Fruit fly (Drosophila melanogaster) whole organism, embryonic: ENCODE measurements around the gene CG9586.

Experiments used
- CG10366 ChIP-seq: fragments of 200-800 bp; sonication (Bioruptor generic); IDR thresholded peaks from 2 replicates; pipeline ENCODE4 v1.3.6; 2022; ENCODE audit warnings: missing biosample characterization, missing genetic modification characterization
- CG10654 ChIP-seq: fragments of 200-800 bp; sonication (Bioruptor generic); optimal IDR thresholded peaks from 2 replicates; lab custom pipeline; 2016; ENCODE audit warnings: missing biosample characterization, missing genetic modification characterization
- CG11093 ChIP-seq: fragments of 200-800 bp; sonication (Bioruptor generic); IDR thresholded peaks from 3 replicates; pipeline ENCODE4 v1.3.6; 2022; ENCODE audit warnings: missing biosample characterization, missing genetic modification characterization
- CG13296 ChIP-seq: fragments of 200-800 bp; sonication (Bioruptor generic); optimal IDR thresholded peaks from 3 replicates; lab custom pipeline; 2018; ENCODE audit warnings: missing biosample characterization, mild to moderate bottlenecking, missing genetic modification characterization
- CG13624 ChIP-seq: fragments of 200-800 bp; sonication (Bioruptor generic); optimal IDR thresholded peaks from 2 replicates; lab custom pipeline; 2016; ENCODE audit warnings: missing biosample characterization, missing genetic modification characterization
- CG14014 ChIP-seq: fragments of 200-800 bp; sonication (Bioruptor generic); IDR thresholded peaks from 2 replicates; pipeline ENCODE4 v1.3.6; 2022; ENCODE audit warnings: missing biosample characterization, missing genetic modification characterization
- CG15073 ChIP-seq: fragments of 200-800 bp; sonication (Bioruptor generic); optimal IDR thresholded peaks from 2 replicates; lab custom pipeline; 2016; ENCODE audit warnings: missing biosample characterization, missing genetic modification characterization
- CG16779 ChIP-seq: fragments of 200-800 bp; sonication (Bioruptor generic); IDR thresholded peaks from 2 replicates; pipeline ENCODE4 v1.3.6; 2022; ENCODE audit warnings: missing biosample characterization, missing genetic modification characterization
- CG2116 ChIP-seq: fragments of 200-800 bp; sonication (Bioruptor generic); optimal IDR thresholded peaks from 3 replicates; lab custom pipeline; 2018; ENCODE audit warnings: missing biosample characterization, mild to moderate bottlenecking, missing genetic modification characterization
- CG2129 ChIP-seq: fragments of 200-800 bp; sonication (Bioruptor generic); IDR thresholded peaks from 2 replicates; pipeline ENCODE4 v1.3.6; 2022; ENCODE audit warnings: missing biosample characterization, missing genetic modification characterization; ENCODE audit not compliant: partially characterized antibody
- CG2712 ChIP-seq: fragments of 200-800 bp; optimal IDR thresholded peaks from 3 replicates; lab custom pipeline; 2019; ENCODE audit warnings: missing biosample characterization, mild to moderate bottlenecking, missing genetic modification characterization, moderate library complexity
- CG3065 ChIP-seq: fragments of 200-800 bp; sonication (Bioruptor generic); optimal IDR thresholded peaks from 2 replicates; lab custom pipeline; 2016; ENCODE audit warnings: missing biosample characterization, missing genetic modification characterization
- CG34376 ChIP-seq: fragments of 200-800 bp; sonication (Bioruptor generic); optimal IDR thresholded peaks from 2 replicates; lab custom pipeline; 2018; ENCODE audit warnings: missing biosample characterization, mild to moderate bottlenecking, missing genetic modification characterization
- CG3726 ChIP-seq: fragments of 200-800 bp; sonication (Bioruptor generic); IDR thresholded peaks from 3 replicates; pipeline ENCODE4, ENCODE4 v1.3.6; 2022; ENCODE audit warnings: missing biosample characterization, missing genetic modification characterization
- CG4282 ChIP-seq: fragments of 200-800 bp; sonication (Bioruptor generic); optimal IDR thresholded peaks from 2 replicates; lab custom pipeline; 2016; ENCODE audit warnings: missing biosample characterization, missing genetic modification characterization
- CG4730 ChIP-seq: fragments of 200-800 bp; sonication (Bioruptor generic); IDR thresholded peaks from 2 replicates; pipeline ENCODE4 v1.3.6; 2022; ENCODE audit warnings: missing biosample characterization, missing genetic modification characterization
- CG6689 ChIP-seq: fragments of 200-800 bp; sonication (Bioruptor generic); IDR thresholded peaks from 2 replicates; pipeline ENCODE4 v1.3.6; 2022; ENCODE audit warnings: missing biosample characterization, missing genetic modification characterization
- CG6765 ChIP-seq: fragments of 200-800 bp; sonication (Bioruptor generic); optimal IDR thresholded peaks from 3 replicates; lab custom pipeline; 2017; ENCODE audit warnings: missing biosample characterization, mild to moderate bottlenecking, missing genetic modification characterization
- CG7357 ChIP-seq: fragments of 200-800 bp; sonication (Bioruptor generic); IDR thresholded peaks from 3 replicates; pipeline ENCODE4 v1.3.6; 2022; ENCODE audit warnings: missing biosample characterization, missing genetic modification characterization
- CG7987 ChIP-seq: fragments of 200-800 bp; sonication (Bioruptor generic); optimal IDR thresholded peaks from 2 replicates; lab custom pipeline; 2018; ENCODE audit warnings: missing biosample characterization, mild to moderate bottlenecking, missing genetic modification characterization, moderate library complexity
- CTCF ChIP-seq: fragments of 200-800 bp; sonication (Bioruptor generic); optimal IDR thresholded peaks from 2 replicates; lab custom pipeline; 2017; ENCODE audit warnings: missing biosample characterization, mild to moderate bottlenecking, missing genetic modification characterization, moderate library complexity
- CoRest ChIP-seq: fragments of 200-800 bp; sonication (Bioruptor generic); optimal IDR thresholded peaks from 3 replicates; lab custom pipeline; 2018; ENCODE audit warnings: missing biosample characterization, mild to moderate bottlenecking, missing genetic modification characterization, moderate library complexity
- D19A ChIP-seq: fragments of 200-800 bp; optimal IDR thresholded peaks from 3 replicates; lab custom pipeline; 2019; ENCODE audit warnings: missing biosample characterization, mild to moderate bottlenecking, missing genetic modification characterization, moderate library complexity
- Dad ChIP-seq: fragments of 200-800 bp; sonication (Bioruptor generic); optimal IDR thresholded peaks from 3 replicates; lab custom pipeline; 2016; ENCODE audit warnings: missing biosample characterization, missing genetic modification characterization
- Dek ChIP-seq: fragments of 200-800 bp; sonication (Bioruptor generic); optimal IDR thresholded peaks from 3 replicates; lab custom pipeline; 2019; ENCODE audit warnings: missing biosample characterization, mild to moderate bottlenecking, missing genetic modification characterization, moderate library complexity
- Gsc ChIP-seq: fragments of 200-800 bp; sonication (Bioruptor generic); IDR thresholded peaks from 2 replicates; pipeline ENCODE4 v1.3.6; 2022; ENCODE audit warnings: missing biosample characterization, missing genetic modification characterization
- Mad ChIP-seq: fragments of 200-800 bp; sonication (Bioruptor generic); optimal IDR thresholded peaks from 2 replicates; lab custom pipeline; 2016; ENCODE audit warnings: missing biosample characterization, missing genetic modification characterization
- Med ChIP-seq: fragments of 200-800 bp; sonication (Bioruptor generic); peaks from one replicate; lab custom pipeline; 2016; ENCODE audit warnings: missing biosample characterization, missing genetic modification characterization, mild to moderate bottlenecking, inconsistent platforms, moderate library complexity
- NfI ChIP-seq: fragments of 200-800 bp; sonication (Bioruptor generic); optimal IDR thresholded peaks from 3 replicates; lab custom pipeline; 2018; ENCODE audit warnings: missing biosample characterization, mild to moderate bottlenecking, missing genetic modification characterization, moderate library complexity
- PHDP ChIP-seq: fragments of 200-800 bp; sonication (Bioruptor generic); optimal IDR thresholded peaks from 3 replicates; lab custom pipeline; 2018; ENCODE audit warnings: missing biosample characterization, mild to moderate bottlenecking, missing genetic modification characterization, moderate library complexity
- Pdp1 ChIP-seq, 2 experiments: fragments of 200-800 bp; sonication (Bioruptor generic); optimal IDR thresholded peaks; 3 replicates each; lab custom pipeline; 2016; ENCODE audit warnings: missing biosample characterization in 2 of 2, missing genetic modification characterization in 2 of 2, mild to moderate bottlenecking in 1 of 2, moderate library complexity in 1 of 2
- Xbp1 ChIP-seq: fragments of 200-800 bp; sonication (Bioruptor generic); optimal IDR thresholded peaks from 3 replicates; lab custom pipeline; 2016; ENCODE audit warnings: missing biosample characterization, mild to moderate bottlenecking, missing genetic modification characterization
- aop ChIP-seq: fragments of 200-800 bp; sonication (Bioruptor generic); IDR thresholded peaks from 2 replicates; pipeline ENCODE4 v1.3.6; 2022; ENCODE audit warnings: missing biosample characterization, missing genetic modification characterization
- dmrt99B ChIP-seq: fragments of 200-800 bp; sonication (Bioruptor generic); optimal IDR thresholded peaks from 2 replicates; lab custom pipeline; 2018; ENCODE audit warnings: missing biosample characterization, mild to moderate bottlenecking, missing genetic modification characterization, moderate library complexity
- dpn ChIP-seq, 2 experiments: fragments of 200-800 bp; sonication (Bioruptor generic); optimal IDR thresholded peaks; 3 replicates each; lab custom pipeline; 2016; ENCODE audit warnings: missing biosample characterization in 2 of 2, missing genetic modification characterization in 2 of 2
- gce ChIP-seq: fragments of 200-800 bp; sonication (Bioruptor generic); IDR thresholded peaks from 3 replicates; pipeline ENCODE4 v1.3.6; 2022; ENCODE audit warnings: missing biosample characterization, missing genetic modification characterization
- h ChIP-seq: fragments of >200 bp; optimal IDR thresholded peaks from 2 replicates; lab custom pipeline; 2017
- luna ChIP-seq: fragments of 200-800 bp; sonication (Bioruptor generic); optimal IDR thresholded peaks from 2 replicates; lab custom pipeline; 2016; ENCODE audit warnings: missing biosample characterization, missing genetic modification characterization
- mirr ChIP-seq: fragments of 200-800 bp; sonication (Bioruptor generic); optimal IDR thresholded peaks from 3 replicates; lab custom pipeline; 2018; ENCODE audit warnings: missing biosample characterization, mild to moderate bottlenecking, missing genetic modification characterization
- mld ChIP-seq: fragments of 200-800 bp; sonication (Bioruptor generic); IDR thresholded peaks from 3 replicates; pipeline ENCODE4 v1.3.6; 2022; ENCODE audit warnings: missing biosample characterization, missing genetic modification characterization; ENCODE audit not compliant: partially characterized antibody
- oc ChIP-seq: fragments of 200-800 bp; sonication (Bioruptor generic); optimal IDR thresholded peaks from 2 replicates; lab custom pipeline; 2018; ENCODE audit warnings: missing biosample characterization, mild to moderate bottlenecking, missing genetic modification characterization, moderate library complexity
- onecut ChIP-seq: fragments of 200-800 bp; sonication (Bioruptor generic); IDR thresholded peaks from 2 replicates; pipeline ENCODE4 v1.3.6; 2022; ENCODE audit warnings: missing biosample characterization, missing genetic modification characterization
- pan ChIP-seq, 4 experiments: fragments of >200 bp in 3 of 4; fragments of 200-800 bp in 1 of 4; sonication (Bioruptor generic) in 1 of 4; optimal IDR thresholded peaks in 3 of 4; IDR thresholded peaks in 1 of 4; 2 replicates each; pipeline versions ENCODE4 v1.3.6 to Lab custom; 2017 to 2022; ENCODE audit warnings: missing biosample characterization in 2 of 4, missing genetic modification characterization in 2 of 4, mixed read lengths in 1 of 4
- peb ChIP-seq: fragments of 200-800 bp; sonication (Bioruptor generic); IDR thresholded peaks from 2 replicates; pipeline ENCODE4 v1.3.6; 2022; ENCODE audit warnings: missing biosample characterization, missing genetic modification characterization
- ranshi ChIP-seq: fragments of 200-800 bp; sonication (Bioruptor generic); IDR thresholded peaks from 2 replicates; pipeline ENCODE4 v1.3.6; 2022; ENCODE audit warnings: missing biosample characterization, missing genetic modification characterization
- sens ChIP-seq: fragments of 200-800 bp; sonication (Bioruptor generic); peaks from one replicate; lab custom pipeline; 2016; ENCODE audit warnings: missing biosample characterization, missing genetic modification characterization
- sens-2 ChIP-seq: fragments of 200-800 bp; sonication (Bioruptor generic); IDR thresholded peaks from 2 replicates; pipeline ENCODE4 v1.3.6; 2022; ENCODE audit warnings: missing biosample characterization, missing genetic modification characterization
- stwl ChIP-seq: fragments of 200-800 bp; sonication (Bioruptor generic); optimal IDR thresholded peaks from 3 replicates; lab custom pipeline; 2018; ENCODE audit warnings: missing biosample characterization, mild to moderate bottlenecking, missing genetic modification characterization, moderate library complexity
- tgo ChIP-seq: fragments of 200-800 bp; sonication (Bioruptor generic); IDR thresholded peaks from 3 replicates; pipeline ENCODE4 v1.3.6; 2022; ENCODE audit warnings: missing biosample characterization, missing genetic modification characterization
- unpg ChIP-seq: fragments of 200-800 bp; sonication (Bioruptor generic); optimal IDR thresholded peaks from 3 replicates; lab custom pipeline; 2018; ENCODE audit warnings: missing biosample characterization, mild to moderate bottlenecking, missing genetic modification characterization, moderate library complexity

Gene CG9586

dm6 chr2L:9210864-9211701, 44.8 kb upstream of the CG9586 start (continued):
- TF ChIP-seq Mad (GFP tag; lab: Kevin White, UChicago) (peak; percentile 18), dmrt99B (tag; lab: Kevin White, UChicago) (peak; percentile 72), CG14014 (peak; percentile 68), sens-2 (GFP tag; lab: Robert Waterston, UW) (no peak), oc (peak; percentile 56), Pdp1 (GFP tag; optimal IDR thresholded peaks at IDR 0.05; lab: Kevin White, UChicago) (peak in 1 of 2 experiments; percentile 25), CG2712 (tag; lab: Kevin White, UChicago) (peak; percentile 70), CG6689 (GFP tag; lab: Robert Waterston, UW) (peak; percentile 63), unpg (GFP tag; lab: Kevin White, UChicago) (peak; percentile 68), CG4730 (GFP tag; lab: Robert Waterston, UW) (0 out of 2 replicates have a peak, but pooled peaks have one; percentile 22), aop (GFP tag; lab: Robert Waterston, UW) (no peak), h (no peak), CG3726 (GFP tag; lab: Robert Waterston, UW) (no peak), D19A (peak; percentile 43), CG16779 (GFP tag; lab: Robert Waterston, UW) (no peak), CG2129 (GFP tag; lab: Robert Waterston, UW) (no peak), onecut (GFP tag; lab: Robert Waterston, UW) (no peak), sens (GFP tag; lab: Kevin White, UChicago) (peak; percentile 67), PHDP (tag; lab: Kevin White, UChicago) (peak; percentile 72), CG6765 (GFP tag; lab: Kevin White, UChicago) (peak; percentile 55), luna (GFP tag; lab: Kevin White, UChicago) (no peak), mld (GFP tag; lab: Robert Waterston, UW) (no peak), mirr (GFP tag; lab: Kevin White, UChicago) (no peak), CG13296 (GFP tag; lab: Kevin White, UChicago) (peak; percentile 65), CG34376 (GFP tag; lab: Kevin White, UChicago) (no peak), pan (optimal IDR thresholded peaks at IDR 0.05; lab: Kevin White, UChicago) (no peak), pan (GFP tag; optimal IDR thresholded peaks at IDR 0.05 in 1 of 2, IDR thresholded peaks at IDR 0.05 in 1 of 2) (peak in 1 of 2 experiments; percentile 67), CG10654 (GFP tag; lab: Kevin White, UChicago) (peak; percentile 9), gce (no peak), Dad (GFP tag; lab: Kevin White, UChicago) (peak; percentile 20), peb (GFP tag; lab: Robert Waterston, UW) (no peak), CG3065 (GFP tag; lab: Kevin White, UChicago) (peak; percentile 8), CG15073 (GFP tag; lab: Kevin White, UChicago) (no peak), Med (GFP tag; lab: Kevin White, UChicago) (peak; percentile 81), CG10366 (GFP tag; lab: Robert Waterston, UW) (no peak), Xbp1 (GFP tag; lab: Kevin White, UChicago) (peak; percentile 46), tgo (GFP tag; lab: Robert Waterston, UW) (peak; percentile 75; the same call in 2 of the 3 replicates), CG11093 (GFP tag; lab: Robert Waterston, UW) (peak; percentile 47; the same call in 1 of the 3 replicates), Dek (peak; percentile 40), dpn (GFP tag; optimal IDR thresholded peaks at IDR 0.05; lab: Kevin White, UChicago) (peak in 1 of 2 experiments; percentile 39), CoRest (tag; lab: Kevin White, UChicago) (peak; percentile 72), ranshi (GFP tag; lab: Robert Waterston, UW) (no peak), CTCF (GFP tag; lab: Kevin White, UChicago) (no peak), stwl (no peak), CG7357 (GFP tag; lab: Robert Waterston, UW) (peak; percentile 52; the same call in 2 of the 3 replicates), NfI (peak; percentile 13), CG7987 (GFP tag; lab: Kevin White, UChicago) (no peak), CG13624 (GFP tag; lab: Kevin White, UChicago) (no peak), CG4282 (no peak), Gsc (GFP tag; lab: Robert Waterston, UW) (no peak), CG2116 (peak; percentile 15)
